Worm (Caenorhabditis elegans): ENCODE measurements around the gene F46H5.5.

F46H5.5 gene

DNA sequence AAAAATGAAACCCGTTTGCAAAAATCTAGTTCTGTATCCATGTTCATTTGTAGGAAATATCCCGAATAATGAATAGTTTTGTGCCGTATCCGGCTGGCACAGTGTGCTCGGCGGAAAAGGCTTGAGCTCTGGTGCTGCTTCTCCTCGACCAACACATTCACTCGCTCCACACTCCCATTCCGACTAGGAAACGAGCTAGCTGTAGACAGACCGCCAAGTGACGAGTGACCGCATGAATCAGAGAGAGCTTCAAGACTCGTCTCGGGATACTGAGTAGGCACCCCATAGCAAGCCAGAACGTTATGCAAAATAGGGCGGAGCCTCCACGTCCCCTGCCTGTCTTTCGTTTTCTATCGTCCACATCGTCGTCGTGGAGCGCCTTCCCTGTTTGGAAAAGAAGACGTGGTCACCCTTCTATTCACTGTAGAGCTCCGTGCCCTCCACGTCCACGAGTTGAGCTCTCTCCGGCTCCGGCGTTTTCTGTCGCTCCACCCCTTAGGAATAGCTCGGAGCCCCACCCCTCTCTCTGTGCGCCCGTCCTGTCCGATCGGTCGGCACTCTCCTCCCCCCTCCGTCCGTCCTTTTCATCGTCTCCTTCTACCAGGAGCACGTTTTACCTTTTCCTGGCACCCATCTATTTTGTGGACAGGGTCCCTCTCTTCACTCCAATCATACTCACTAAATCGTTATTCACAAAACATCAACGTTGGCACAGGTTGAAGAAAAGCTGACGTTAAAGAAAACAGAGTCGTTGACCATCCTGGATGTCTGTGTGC lies 38.9 kb downstream of the F46H5.5 start, which contains the start of gene syd-9:
TSS of gene syd-9 (plus strand) at position 394 of the 776 bp plus-strand sequence.
- TF ChIP-seq ceh-14 (tag; optimal IDR thresholded peaks at IDR 0.05): no peak
- no peak for TF ChIP-seq sox-4 (tag; optimal IDR thresholded peaks at IDR 0.05)
- TF ChIP-seq ceh-18 (tag; optimal IDR thresholded peaks at IDR 0.05): no peak

DNA sequence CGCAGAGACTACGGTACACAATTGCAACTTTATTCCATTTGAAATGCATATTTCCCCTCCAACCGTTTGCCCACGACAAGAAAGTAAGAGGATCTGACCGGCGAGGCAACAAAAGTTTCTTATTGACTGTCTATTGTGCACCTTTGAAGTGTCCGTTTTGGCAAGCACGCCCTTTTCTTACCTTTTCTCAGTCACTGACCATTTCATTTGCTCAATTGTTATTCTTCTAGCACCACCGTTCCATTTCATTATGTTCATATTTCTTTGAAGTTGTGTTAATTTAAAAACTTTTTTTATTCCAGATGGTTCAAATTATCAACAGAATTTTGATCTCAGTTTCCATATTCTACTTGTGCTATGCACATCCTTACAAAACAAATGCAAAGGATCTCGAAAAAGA lies 45.4 kb downstream of the F46H5.5 start, which contains the start of gene spp-22:
TSS of gene spp-22 (plus strand) at position 301 of the 400 bp plus-strand sequence.
- TF ChIP-seq Y22D7AL.16 (tag; optimal IDR thresholded peaks at IDR 0.05): no peak
- TF ChIP-seq ama-1 (optimal IDR thresholded peaks at IDR 0.05): no peak
- TF ChIP-seq unc-3 (GFP tag; conservative IDR thresholded peaks at IDR 0.05): no peak
- no peak for TF ChIP-seq unc-3 (tag; optimal IDR thresholded peaks at IDR 0.05)
- no peak for TF ChIP-seq ceh-9 (tag; optimal IDR thresholded peaks at IDR 0.05)
- no peak for TF ChIP-seq dve-1 (tag; optimal IDR thresholded peaks at IDR 0.05)
- no peak for TF ChIP-seq tbx-7 (tag; optimal IDR thresholded peaks at IDR 0.05)
- no peak for TF ChIP-seq ceh-18 (tag; optimal IDR thresholded peaks at IDR 0.05)
- no peak for TF ChIP-seq K09A11.1 (tag; optimal IDR thresholded peaks at IDR 0.05; ENCODE audit: insufficient read depth)
- TF ChIP-seq unc-42 (tag; optimal IDR thresholded peaks at IDR 0.05): no peak
- no peak for TF ChIP-seq hlh-30 (tag; optimal IDR thresholded peaks at IDR 0.05; ENCODE audit: insufficient read depth)
- TF ChIP-seq tbx-2 (tag; optimal IDR thresholded peaks at IDR 0.05): no peak
- TF ChIP-seq syd-9 (tag; optimal IDR thresholded peaks at IDR 0.05): no peak
- TF ChIP-seq rnt-1 (tag; optimal IDR thresholded peaks at IDR 0.05): no peak
- no peak for TF ChIP-seq nhr-232 (tag; optimal IDR thresholded peaks at IDR 0.05)
- TF ChIP-seq sox-2 (GFP tag; IDR thresholded peaks at IDR 0.05): no peak
- no peak for TF ChIP-seq unc-55 (GFP tag; optimal IDR thresholded peaks at IDR 0.05)

DNA sequence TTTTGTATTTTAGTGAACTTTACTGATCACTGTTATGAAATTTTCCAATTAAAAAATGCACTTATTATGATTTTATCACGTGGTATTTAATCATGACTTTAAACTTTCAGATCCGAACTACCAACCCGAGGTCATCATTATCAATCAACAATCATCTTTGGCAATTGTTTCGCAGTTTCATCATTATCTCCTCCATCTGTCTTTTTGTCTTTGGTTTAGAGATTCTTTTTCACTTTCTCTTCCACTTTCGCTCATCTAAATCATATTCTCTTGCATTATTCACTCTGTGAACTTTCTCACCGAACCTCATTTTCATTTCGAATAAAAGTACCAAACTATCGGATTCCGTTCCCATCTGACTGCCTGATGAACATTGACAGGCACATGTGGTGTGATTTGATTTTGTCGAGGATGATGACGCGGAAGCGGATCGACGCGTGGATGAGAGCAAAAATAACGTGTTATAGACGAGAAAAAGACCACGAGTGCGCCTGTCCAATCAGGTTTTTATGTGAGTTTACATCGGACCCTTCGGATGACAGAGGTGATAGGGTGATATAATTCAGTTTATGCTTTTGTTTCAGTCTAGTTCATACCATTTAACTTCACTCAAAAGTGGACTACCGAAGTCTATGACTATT lies 46.2 kb downstream of the F46H5.5 start:
- TF ChIP-seq unc-55 (GFP tag; optimal IDR thresholded peaks at IDR 0.05): peak; percentile 46
- TF ChIP-seq ceh-9 (tag; optimal IDR thresholded peaks at IDR 0.05): no peak

DNA sequence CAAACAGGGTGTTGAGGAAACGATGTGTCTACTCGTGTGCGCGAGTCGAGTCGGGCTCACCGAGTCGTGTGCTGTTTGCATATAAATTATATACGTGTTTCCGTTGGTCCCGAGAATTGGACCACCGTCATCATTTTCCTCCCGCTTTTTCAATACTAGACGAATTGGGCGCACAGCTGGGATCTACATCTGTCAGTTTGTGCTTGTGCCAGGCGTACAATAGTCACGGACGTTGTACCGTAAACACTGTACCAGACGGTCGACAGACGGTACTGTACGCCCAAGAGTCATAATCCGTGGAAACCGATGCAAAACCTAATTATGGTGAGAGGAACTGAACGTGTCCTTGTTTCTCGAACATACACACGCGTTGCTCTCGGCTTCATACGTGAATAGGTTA lies 47.6 kb downstream of the F46H5.5 start:
- TF ChIP-seq ttx-3 (tag; optimal IDR thresholded peaks at IDR 0.05) (no peak), ceh-31 (tag; optimal IDR thresholded peaks at IDR 0.05) (peak; percentile 22)

DNA sequence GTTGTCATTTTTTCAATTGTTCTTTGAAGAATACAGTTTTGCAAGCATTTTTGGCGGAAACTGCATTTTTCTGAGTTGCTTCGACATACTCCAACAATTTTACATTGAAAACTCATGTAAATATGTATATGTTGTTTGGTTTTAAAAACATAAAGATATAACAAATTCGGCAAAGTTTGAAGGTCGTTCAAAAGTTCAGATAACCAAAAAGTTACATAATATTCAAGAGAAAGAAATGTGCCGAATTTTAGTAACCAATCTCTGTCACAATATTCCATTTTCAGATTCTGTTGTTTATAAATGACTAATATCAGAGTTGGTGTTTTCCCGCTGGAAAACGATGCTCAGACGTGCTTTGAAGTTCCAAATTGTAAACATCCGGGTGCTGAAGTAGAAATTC lies 50.4 kb downstream of the F46H5.5 start, which contains the start of gene ZK867.2:
TSS of gene ZK867.2 (plus strand) at position 301 of the 400 bp plus-strand sequence.
- no peak for TF ChIP-seq ref-2 (tag; optimal IDR thresholded peaks at IDR 0.05)
